Worm (Caenorhabditis elegans) whole organism, L4/young adult: ENCODE measurements around the gene C07A9.13.

Experiments
- W03F9.2 ChIP-seq: fragments of 150-350 bp; optimal IDR thresholded peaks from 2 replicates; lab custom pipeline; 2014; ENCODE audit warnings: missing biosample characterization, missing genetic modification characterization
- him-1 ChIP-seq: sonication (generic microtip); optimal IDR thresholded peaks from 2 replicates; lab custom pipeline; 2016; ENCODE audit warnings: missing genotype, missing genetic modification reagents, missing genetic modification characterization, missing compliant biosample characterization

ce11 chrIII:9695379-9695778 is 14.3 kb upstream of the C07A9.13 start:
- TF ChIP-seq W03F9.2 (tag; lab: Kevin White, UChicago): no peak
- TF ChIP-seq him-1 (tag; lab: Kevin White, UChicago): no peak
